Worm (Caenorhabditis elegans) whole organism, L4 larva: ENCODE data around the gene spp-18.

Source experiments
- T20F7.1 ChIP-seq: fragments of 200-800 bp; sonication (Bioruptor generic); optimal IDR thresholded peaks from 2 replicates; lab custom pipeline; 2018; ENCODE audit warnings: mild to moderate bottlenecking, missing genetic modification characterization, missing compliant biosample characterization
- ama-1 ChIP-seq: fragments of 150-350 bp; optimal IDR thresholded peaks from 2 replicates; lab custom pipeline; 2014; ENCODE audit warnings: inconsistent platforms, mixed read lengths
- daf-16 ChIP-seq, 3 experiments: sonication (generic microtip); optimal IDR thresholded peaks; 2 replicates each; lab custom pipeline; 2016 to 2017; ENCODE audit warnings: missing genetic modification characterization in 3 of 3, missing genetic modification reagents in 3 of 3, mild to moderate bottlenecking in 2 of 3, missing compliant biosample characterization in 2 of 3, missing biosample characterization in 1 of 3, moderate library complexity in 1 of 3
- egl-27 ChIP-seq: sonication (generic microtip); optimal IDR thresholded peaks from 3 replicates; lab custom pipeline; 2017; ENCODE audit warnings: missing biosample characterization, missing genetic modification reagents, missing genetic modification characterization
- hif-1 ChIP-seq, 2 experiments: sonication (generic microtip); optimal IDR thresholded peaks; 2 replicates each; lab custom pipeline; 2016 to 2017; ENCODE audit warnings: missing compliant biosample characterization in 2 of 2, missing genetic modification characterization in 2 of 2, missing genetic modification reagents in 2 of 2, missing genotype in 2 of 2, mild to moderate bottlenecking in 1 of 2
- lin-15B ChIP-seq: fragments of 150-350 bp; sonication (generic microtip); optimal IDR thresholded peaks from 3 replicates; lab custom pipeline; 2014; ENCODE audit warnings: missing biosample characterization, missing genetic modification characterization
- lsy-2 ChIP-seq, 2 experiments: fragments of 150-350 bp in 1 of 2; sonication (generic microtip) in 1 of 2; optimal IDR thresholded peaks; 2 replicates each; lab custom pipeline; 2014 to 2017; ENCODE audit warnings: missing biosample characterization in 2 of 2, missing genetic modification characterization in 2 of 2
- mxl-3 ChIP-seq: fragments of 200-800 bp; sonication (Bioruptor generic); optimal IDR thresholded peaks from 2 replicates; lab custom pipeline; 2018; ENCODE audit warnings: mild to moderate bottlenecking, missing genetic modification characterization, missing compliant biosample characterization
- nhr-237 ChIP-seq: sonication (generic microtip); optimal IDR thresholded peaks from 2 replicates; lab custom pipeline; 2017; ENCODE audit warnings: missing biosample characterization, missing genetic modification characterization
- nhr-25 ChIP-seq: sonication (generic microtip); optimal IDR thresholded peaks from 2 replicates; lab custom pipeline; 2017; ENCODE audit warnings: missing genetic modification characterization, mild to moderate bottlenecking, missing compliant biosample characterization, antibody characterized with exemption, moderate library complexity, borderline replicate concordance; ENCODE audit not compliant: insufficient read depth
- pha-4 ChIP-seq, 2 experiments: fragments of 150-350 bp in 1 of 2; fragments of 200-800 bp in 1 of 2; sonication (Bioruptor generic) in 1 of 2; IDR thresholded peaks in 1 of 2; optimal IDR thresholded peaks in 1 of 2; 2 replicates each; pipeline versions ENCODE4 v1.3.6 to Lab custom; 2014 to 2022; ENCODE audit warnings: missing genetic modification characterization in 2 of 2, missing genetic modification reagents in 2 of 2, missing biosample characterization in 1 of 2, missing compliant biosample characterization in 1 of 2
- saeg-2 ChIP-seq: fragments of 200-800 bp; sonication (Bioruptor generic); IDR thresholded peaks from 2 replicates; pipeline ENCODE4 v1.3.6; 2022; ENCODE audit warnings: missing genetic modification reagents, missing genetic modification characterization, missing compliant biosample characterization
- zfp-3 ChIP-seq: fragments of 200-800 bp; sonication (Bioruptor generic); conservative IDR thresholded peaks from 2 replicates; pipeline ENCODE4 v1.3.6; 2022; ENCODE audit warnings: missing genetic modification reagents, missing genetic modification characterization, missing compliant biosample characterization

ce11 chrIV:9622272-9622671, 28.8 kb downstream of the spp-18 start, which contains the start of gene W09C2.7:
- TF ChIP-seq zfp-3 (GFP tag; lab: Robert Waterston, UW) (no peak), T20F7.1 (GFP tag; lab: Kevin White, UChicago) (no peak), ama-1 (lab: Kevin White, UChicago) (no peak), lsy-2 (tag; optimal IDR thresholded peaks at IDR 0.05; lab: Kevin White, UChicago) (no peak), nhr-237 (no peak), hif-1 (tag; optimal IDR thresholded peaks at IDR 0.05; lab: Kevin White, UChicago) (no peak), lin-15B (tag; lab: Kevin White, UChicago) (no peak), nhr-25 (no peak), mxl-3 (GFP tag; lab: Kevin White, UChicago) (no peak), egl-27 (tag; lab: Kevin White, UChicago) (no peak), saeg-2 (no peak), pha-4 (GFP tag; IDR thresholded peaks at IDR 0.05; lab: Robert Waterston, UW) (no peak), pha-4 (tag; optimal IDR thresholded peaks at IDR 0.05; lab: Kevin White, UChicago) (no peak), daf-16 (GFP tag; optimal IDR thresholded peaks at IDR 0.05; lab: Kevin White, UChicago) (no peak), daf-16 (tag; optimal IDR thresholded peaks at IDR 0.05; lab: Kevin White, UChicago) (no peak)
